Worm (Caenorhabditis elegans): Measurements from ENCODE around the gene R08B4.3.

DNA sequence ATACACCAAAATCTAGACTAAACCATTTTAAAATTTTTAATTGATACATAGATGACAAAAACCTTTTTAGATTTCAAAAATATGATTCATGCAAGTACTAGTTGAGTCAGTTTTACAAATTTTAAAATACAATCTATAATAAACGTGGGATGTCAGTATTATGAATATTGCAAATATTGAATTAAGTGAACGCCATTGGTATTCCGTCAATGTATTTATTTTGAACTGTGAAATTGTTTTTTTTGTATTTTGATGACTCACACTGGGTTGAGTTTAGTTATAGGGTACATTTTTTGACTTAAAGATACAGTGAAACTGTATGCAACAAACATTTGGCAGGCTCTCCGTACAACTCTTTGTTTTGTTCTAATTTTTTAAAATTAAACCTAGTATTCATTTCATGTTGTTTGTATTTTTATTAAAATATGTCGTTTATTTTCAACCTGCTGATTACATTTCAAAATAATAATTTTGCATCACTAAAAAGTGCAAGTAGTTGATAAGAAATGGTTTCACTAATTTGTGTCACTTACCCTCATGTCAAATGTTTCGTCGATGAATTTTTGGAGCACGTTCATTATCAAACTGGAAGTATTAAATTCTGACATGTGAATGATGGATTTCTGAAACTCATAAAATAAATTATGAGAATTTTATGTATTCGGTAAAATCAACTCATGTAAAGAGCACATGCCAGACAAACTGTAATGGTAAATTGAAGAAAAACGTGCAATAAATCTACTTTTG is 15.7 kb downstream of the R08B4.3 start, which contains the start of gene W02H3.1:
- TF ChIP-seq ama-1 (optimal IDR thresholded peaks at IDR 0.05) (no peak), aly-1 (tag; optimal IDR thresholded peaks at IDR 0.05) (no peak), F13C5.2 (tag; optimal IDR thresholded peaks at IDR 0.05) (no peak), ceh-13 (GFP tag; optimal IDR thresholded peaks at IDR 0.05) (no peak)
